Fruit fly (Drosophila melanogaster) whole organism, wandering third instar larva: Measurements from ENCODE around the gene N.

Experiments used
- CG32264 ChIP-seq: fragments of 200-800 bp; sonication (Bioruptor generic); optimal IDR thresholded peaks from 2 replicates; lab custom pipeline; 2016; ENCODE audit warnings: missing biosample characterization, missing genetic modification characterization
- Dfd ChIP-seq: fragments of >200 bp; optimal IDR thresholded peaks from 2 replicates; lab custom pipeline; 2017; ENCODE audit warnings: missing biosample characterization, missing genetic modification characterization
- Rel ChIP-seq, 2 experiments: fragments of 200-800 bp; sonication (Bioruptor generic) in 1 of 2; optimal IDR thresholded peaks; 2 replicates in 1 of 2; 3 replicates in 1 of 2; lab custom pipeline; 2016 to 2019; ENCODE audit warnings: mild to moderate bottlenecking in 2 of 2, missing biosample characterization in 2 of 2, missing genetic modification characterization in 2 of 2, moderate library complexity in 1 of 2
- Vsx2 ChIP-seq: fragments of 200-300, 225-300 bp; sonication (Bioruptor generic); optimal IDR thresholded peaks from 2 replicates; lab custom pipeline; 2018; ENCODE audit warnings: missing biosample characterization, missing genetic modification characterization; ENCODE audit not compliant: partially characterized antibody
- br ChIP-seq: fragments of 200-800 bp; sonication (Bioruptor generic); optimal IDR thresholded peaks from 2 replicates; lab custom pipeline; 2016; ENCODE audit warnings: missing biosample characterization, missing genetic modification characterization
- brk ChIP-seq: fragments of 200-800 bp; sonication (Bioruptor generic); optimal IDR thresholded peaks from 2 replicates; lab custom pipeline; 2016; ENCODE audit warnings: missing biosample characterization, mild to moderate bottlenecking, missing genetic modification characterization
- ey ChIP-seq: fragments of 200-800 bp; sonication (Bioruptor generic); optimal IDR thresholded peaks from 2 replicates; lab custom pipeline; 2016; ENCODE audit warnings: missing biosample characterization, missing genetic modification characterization
- foxo ChIP-seq, 2 experiments: fragments of 200-800 bp; sonication (Bioruptor generic); optimal IDR thresholded peaks; 2 replicates in 1 of 2; 3 replicates in 1 of 2; lab custom pipeline; 2016 to 2017; ENCODE audit warnings: missing biosample characterization in 2 of 2, missing genetic modification characterization in 2 of 2
- jim ChIP-seq: fragments of 175-275, 200-325 bp; sonication (Bioruptor generic); optimal IDR thresholded peaks from 2 replicates; lab custom pipeline; 2016; ENCODE audit warnings: missing biosample characterization, mild to moderate bottlenecking, missing genetic modification characterization
- pan ChIP-seq: fragments of >200 bp; optimal IDR thresholded peaks from 2 replicates; lab custom pipeline; 2017
- sage ChIP-seq: fragments of 200-800 bp; sonication (Bioruptor generic); optimal IDR thresholded peaks from 2 replicates; lab custom pipeline; 2016; ENCODE audit warnings: missing biosample characterization, mild to moderate bottlenecking, missing genetic modification characterization
- sv ChIP-seq: fragments of 200-800 bp; sonication (Bioruptor generic); optimal IDR thresholded peaks from 3 replicates; lab custom pipeline; 2016; ENCODE audit warnings: missing biosample characterization, missing genetic modification characterization

DNA sequence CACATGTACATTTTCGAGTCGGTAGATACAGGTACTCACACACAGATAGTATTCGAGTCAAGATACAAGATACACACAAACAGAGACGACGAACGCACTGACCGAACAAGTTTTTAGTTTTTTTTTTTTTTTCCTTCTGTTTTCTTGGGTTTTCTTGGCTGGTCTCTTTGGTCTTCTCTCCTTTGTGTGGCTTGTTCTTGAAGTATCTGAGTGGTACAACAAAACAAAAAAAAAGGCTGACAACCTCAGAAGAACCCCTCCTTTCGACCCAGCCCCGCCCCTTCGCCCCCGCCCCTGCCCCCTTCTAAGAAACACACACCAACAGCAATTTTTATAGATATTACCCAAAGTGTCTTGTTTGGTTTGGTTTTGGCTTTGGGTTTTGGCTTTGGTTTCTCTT, 5.3 kb downstream of the N start:
- TF ChIP-seq Dfd (GFP tag; lab: Kevin White, UChicago) (no peak), pan (no peak), Vsx2 (no peak), Rel (GFP tag; optimal IDR thresholded peaks at IDR 0.05; lab: Kevin White, UChicago) (no peak), Rel (tag; optimal IDR thresholded peaks at IDR 0.05; lab: Kevin White, UChicago) (no peak), CG32264 (GFP tag; lab: Kevin White, UChicago) (no peak), ey (GFP tag; lab: Kevin White, UChicago) (no peak), br (GFP tag; lab: Kevin White, UChicago) (no peak), jim (GFP tag; lab: Kevin White, UChicago) (no peak), brk (no peak), sage (GFP tag; lab: Kevin White, UChicago) (no peak), foxo (GFP tag; optimal IDR thresholded peaks at IDR 0.05; lab: Kevin White, UChicago) (no peak), sv (GFP tag; lab: Kevin White, UChicago) (no peak)
